Worm (Caenorhabditis elegans) whole organism, late embryonic: ENCODE data around the gene K10B4.3.
"Not testable (repeated sequence)": the region's sequence is repeated elsewhere in the genome, so short reads cannot be mapped to it uniquely, and the experiment has no call there.

Experiments used
- F13H6.1 ChIP-seq: sonication (generic microtip); optimal IDR thresholded peaks from 2 replicates; lab custom pipeline; 2016; ENCODE audit warnings: missing genetic modification characterization, missing compliant biosample characterization
- ama-1 ChIP-seq: fragments of 150-350 bp; optimal IDR thresholded peaks from 2 replicates; lab custom pipeline; 2014
- fkh-6 ChIP-seq: sonication (generic microtip); optimal IDR thresholded peaks from 2 replicates; lab custom pipeline; 2016; ENCODE audit warnings: missing genetic modification characterization, missing compliant biosample characterization
- npax-4 ChIP-seq: sonication (generic microtip); optimal IDR thresholded peaks from 2 replicates; lab custom pipeline; 2016; ENCODE audit warnings: missing genetic modification characterization, missing compliant biosample characterization
- pat-9 ChIP-seq: fragments of 200-800 bp; sonication (Bioruptor generic); optimal IDR thresholded peaks from 2 replicates; lab custom pipeline; 2018; ENCODE audit warnings: mild to moderate bottlenecking, missing genetic modification characterization, moderate library complexity, missing compliant biosample characterization
- pha-4 ChIP-seq: fragments of 150-350 bp; optimal IDR thresholded peaks from 2 replicates; lab custom pipeline; 2018; ENCODE audit warnings: missing biosample characterization, missing genetic modification reagents, missing genetic modification characterization
- pqm-1 ChIP-seq: sonication (generic microtip); optimal IDR thresholded peaks from 2 replicates; lab custom pipeline; 2016; ENCODE audit warnings: missing genetic modification characterization, missing compliant biosample characterization
- sdc-2 ChIP-seq: sonication (generic microtip); optimal IDR thresholded peaks from 2 replicates; lab custom pipeline; 2016; ENCODE audit warnings: missing genotype, missing genetic modification characterization, missing compliant biosample characterization
- tbx-2 ChIP-seq: sonication (generic microtip); optimal IDR thresholded peaks from 2 replicates; lab custom pipeline; 2016; ENCODE audit warnings: missing genetic modification characterization, missing compliant biosample characterization
- unc-55 ChIP-seq: sonication (generic microtip); optimal IDR thresholded peaks from 2 replicates; lab custom pipeline; 2017; ENCODE audit warnings: missing biosample characterization, missing genetic modification reagents, missing genetic modification characterization
- unc-86 ChIP-seq: sonication (generic microtip); optimal IDR thresholded peaks from 2 replicates; lab custom pipeline; 2016; ENCODE audit warnings: missing genetic modification characterization, missing compliant biosample characterization

- TF ChIP-seq pqm-1 (tag; lab: Kevin White, UChicago); pat-9 (tag; lab: Kevin White, UChicago); npax-4 (tag; lab: Kevin White, UChicago); sdc-2 (tag; lab: Kevin White, UChicago); fkh-6 (tag; lab: Kevin White, UChicago); ama-1 (lab: Kevin White, UChicago); pha-4 (tag; lab: Kevin White, UChicago); tbx-2; unc-86 (tag; lab: Kevin White, UChicago); F13H6.1 (tag; lab: Kevin White, UChicago); unc-55 (GFP tag; lab: Kevin White, UChicago): not testable (repeated sequence)
Observed at ce11 chrII:98894-99293, 22.1 kb downstream of the K10B4.3 start, which contains the start of gene C50D2.10.
